Worm (Caenorhabditis elegans) whole organism, L1 larva: ENCODE measurements around the gene dmsr-8.

Experiments used
- C16A3.4 ChIP-seq: fragments of 150-350 bp; optimal IDR thresholded peaks from 2 replicates; lab custom pipeline; 2014; ENCODE audit warnings: missing biosample characterization, missing genetic modification characterization
- Y116A8C.19 ChIP-seq: sonication (generic microtip); optimal IDR thresholded peaks from 2 replicates; lab custom pipeline; 2016; ENCODE audit warnings: missing compliant biosample characterization, missing genetic modification characterization, borderline replicate concordance
- alr-1 ChIP-seq: fragments of 200-800 bp; sonication (Bioruptor generic); optimal IDR thresholded peaks from 2 replicates; lab custom pipeline; 2018; ENCODE audit warnings: borderline replicate concordance, mild to moderate bottlenecking, missing genetic modification characterization, missing compliant biosample characterization
- ama-1 ChIP-seq: fragments of 150-350 bp; optimal IDR thresholded peaks from 2 replicates; lab custom pipeline; 2014
- blmp-1 ChIP-seq: fragments of 150-350 bp; optimal IDR thresholded peaks from 2 replicates; lab custom pipeline; 2014; ENCODE audit warnings: missing biosample characterization, missing genetic modification characterization
- ceh-8 ChIP-seq: fragments of 200-800 bp; sonication (Bioruptor generic); optimal IDR thresholded peaks from 2 replicates; lab custom pipeline; 2018; ENCODE audit warnings: mild to moderate bottlenecking, missing genetic modification characterization, moderate library complexity, missing compliant biosample characterization
- ceh-82 ChIP-seq, 3 experiments: fragments of 150-350 bp in 1 of 3; sonication (generic microtip) in 2 of 3; optimal IDR thresholded peaks; 2 replicates each; lab custom pipeline; 2014 to 2017; ENCODE audit warnings: missing biosample characterization in 3 of 3, missing genetic modification characterization in 3 of 3
- ceh-88 ChIP-seq: fragments of 200-800 bp; sonication (Bioruptor generic); IDR thresholded peaks from 2 replicates; pipeline ENCODE4 v1.3.6; 2022; ENCODE audit warnings: missing genetic modification characterization, missing compliant biosample characterization
- dpl-1 ChIP-seq, 3 experiments: fragments of 150-350 bp in 2 of 3; sonication (generic microtip) in 1 of 3; optimal IDR thresholded peaks; 2 replicates each; lab custom pipeline; 2014 to 2017; ENCODE audit warnings: missing biosample characterization in 3 of 3, missing genetic modification characterization in 3 of 3, missing genetic modification reagents in 3 of 3
- dsc-1 ChIP-seq: sonication (generic microtip); optimal IDR thresholded peaks from 2 replicates; lab custom pipeline; 2016; ENCODE audit warnings: mild to moderate bottlenecking, missing genetic modification characterization, missing compliant biosample characterization
- efl-1 ChIP-seq, 4 experiments: fragments of 150-350 bp; optimal IDR thresholded peaks in 3 of 4; peaks in 1 of 4; 1 replicate in 1 of 4; 2 replicates in 3 of 4; lab custom pipeline; 2014; ENCODE audit warnings: missing biosample characterization in 2 of 4, missing genetic modification characterization in 2 of 4, missing genetic modification reagents in 2 of 4
- efl-3 ChIP-seq: fragments of 200-800 bp; sonication (Bioruptor generic); optimal IDR thresholded peaks from 2 replicates; lab custom pipeline; 2018; ENCODE audit warnings: mild to moderate bottlenecking, missing genetic modification characterization, missing compliant biosample characterization
- egl-13 ChIP-seq: sonication (generic microtip); optimal IDR thresholded peaks from 2 replicates; lab custom pipeline; 2016; ENCODE audit warnings: missing genotype, missing genetic modification reagents, missing genetic modification characterization, missing compliant biosample characterization
- elt-2 ChIP-seq: sonication (generic microtip); optimal IDR thresholded peaks from 2 replicates; lab custom pipeline; 2016; ENCODE audit warnings: missing genetic modification characterization, mild to moderate bottlenecking, inconsistent platforms, missing compliant biosample characterization, missing genetic modification reagents
- elt-3 ChIP-seq, 6 experiments: fragments of 150-350 bp in 1 of 6; sonication (generic microtip); optimal IDR thresholded peaks; 2 replicates each; lab custom pipeline; 2017 to 2018; ENCODE audit warnings: missing biosample characterization in 6 of 6, missing genetic modification characterization in 6 of 6, inconsistent platforms in 1 of 6
- fkh-10 ChIP-seq: sonication (generic microtip); optimal IDR thresholded peaks from 2 replicates; lab custom pipeline; 2017; ENCODE audit warnings: missing biosample characterization, missing genetic modification reagents, missing genetic modification characterization
- fkh-4 ChIP-seq: sonication (generic microtip); optimal IDR thresholded peaks from 2 replicates; lab custom pipeline; 2016; ENCODE audit warnings: missing compliant biosample characterization, missing genetic modification characterization, borderline replicate concordance
- fkh-8 ChIP-seq: sonication (generic microtip); optimal IDR thresholded peaks from 2 replicates; lab custom pipeline; 2016; ENCODE audit warnings: mild to moderate bottlenecking, missing genetic modification characterization, missing compliant biosample characterization
- fos-1 ChIP-seq: fragments of 150-350 bp; optimal IDR thresholded peaks from 2 replicates; lab custom pipeline; 2014; ENCODE audit warnings: missing biosample characterization, missing genetic modification characterization
- grh-1 ChIP-seq: fragments of 200-800 bp; sonication (Bioruptor generic); IDR thresholded peaks from 2 replicates; pipeline ENCODE4 v1.3.6; 2022; ENCODE audit warnings: missing genetic modification reagents, missing genetic modification characterization, missing compliant biosample characterization
- hlh-17 ChIP-seq: fragments of 200-800 bp; sonication (Bioruptor generic); optimal IDR thresholded peaks from 2 replicates; lab custom pipeline; 2018; ENCODE audit warnings: missing genetic modification characterization, mild to moderate bottlenecking, missing compliant biosample characterization, moderate library complexity, borderline replicate concordance
- irx-1 ChIP-seq: sonication (generic microtip); optimal IDR thresholded peaks from 2 replicates; lab custom pipeline; 2016; ENCODE audit warnings: missing genetic modification characterization, missing compliant biosample characterization
- isw-1 ChIP-seq: fragments of 200-800 bp; sonication (Bioruptor generic); IDR thresholded peaks from 2 replicates; pipeline ENCODE4 v1.3.6; 2022; ENCODE audit warnings: missing genetic modification characterization, missing compliant biosample characterization
- lin-35 ChIP-seq, 2 experiments: fragments of 150-350 bp; optimal IDR thresholded peaks; 2 replicates each; lab custom pipeline; 2014; ENCODE audit warnings: missing biosample characterization in 2 of 2, missing genetic modification characterization in 2 of 2, missing genetic modification reagents in 2 of 2
- lin-39 ChIP-seq: fragments of 150-350 bp; optimal IDR thresholded peaks from 2 replicates; lab custom pipeline; 2014; ENCODE audit warnings: missing biosample characterization, missing genetic modification reagents, missing genetic modification characterization
- lir-3 ChIP-seq: sonication (generic microtip); optimal IDR thresholded peaks from 2 replicates; lab custom pipeline; 2016; ENCODE audit warnings: mild to moderate bottlenecking, missing genetic modification characterization, moderate library complexity, missing compliant biosample characterization; ENCODE audit not compliant: poor library complexity
- mab-9 ChIP-seq: fragments of 200-800 bp; sonication (Bioruptor generic); IDR thresholded peaks from 2 replicates; pipeline ENCODE4 v1.3.6; 2022; ENCODE audit warnings: missing genetic modification reagents, missing genetic modification characterization, missing compliant biosample characterization
- mdl-1 ChIP-seq, 2 experiments: fragments of 150-350 bp; optimal IDR thresholded peaks; 2 replicates each; lab custom pipeline; 2014 to 2017; ENCODE audit warnings: missing biosample characterization in 2 of 2, missing genetic modification characterization in 2 of 2, inconsistent platforms in 1 of 2
- mep-1 ChIP-seq: fragments of 150-350 bp; optimal IDR thresholded peaks from 2 replicates; lab custom pipeline; 2014; ENCODE audit warnings: missing biosample characterization, missing genetic modification characterization
- nhr-11 ChIP-seq: fragments of 150-350 bp; optimal IDR thresholded peaks from 2 replicates; lab custom pipeline; 2014; ENCODE audit warnings: missing biosample characterization, missing genetic modification characterization
- nhr-19 ChIP-seq: fragments of 200-800 bp; sonication (Bioruptor generic); conservative IDR thresholded peaks from 2 replicates; pipeline ENCODE4 v1.3.6; 2022; ENCODE audit warnings: missing genetic modification characterization, missing compliant biosample characterization
- nhr-20 ChIP-seq: sonication (generic microtip); optimal IDR thresholded peaks from 2 replicates; lab custom pipeline; 2016; ENCODE audit warnings: mild to moderate bottlenecking, missing genetic modification characterization, missing compliant biosample characterization
- nhr-237 ChIP-seq: fragments of 150-350 bp; optimal IDR thresholded peaks from 2 replicates; lab custom pipeline; 2014; ENCODE audit warnings: missing biosample characterization, missing genetic modification characterization
- nhr-28 ChIP-seq: fragments of 150-350 bp; optimal IDR thresholded peaks from 2 replicates; lab custom pipeline; 2014; ENCODE audit warnings: missing biosample characterization, missing genetic modification characterization
- nhr-77 ChIP-seq: fragments of 150-350 bp; optimal IDR thresholded peaks from 2 replicates; lab custom pipeline; 2014; ENCODE audit warnings: missing biosample characterization, missing genetic modification characterization
- nhr-85 ChIP-seq: sonication (generic microtip); peaks from one replicate; lab custom pipeline; 2016; ENCODE audit warnings: missing genetic modification characterization, inconsistent platforms, missing compliant biosample characterization
- nhr-90 ChIP-seq: sonication (generic microtip); optimal IDR thresholded peaks from 2 replicates; lab custom pipeline; 2016; ENCODE audit warnings: mild to moderate bottlenecking, missing genetic modification characterization, missing compliant biosample characterization; ENCODE audit not compliant: poor library complexity
- pag-3 ChIP-seq: sonication (generic microtip); optimal IDR thresholded peaks from 2 replicates; lab custom pipeline; 2017; ENCODE audit warnings: missing genetic modification characterization, mild to moderate bottlenecking, missing compliant biosample characterization, antibody characterized with exemption, borderline replicate concordance; ENCODE audit not compliant: insufficient read depth
- pqm-1 ChIP-seq: sonication (generic microtip); optimal IDR thresholded peaks from 3 replicates; lab custom pipeline; 2017; ENCODE audit warnings: missing biosample characterization, missing genetic modification characterization
- rnt-1 ChIP-seq: sonication (generic microtip); optimal IDR thresholded peaks from 2 replicates; lab custom pipeline; 2016; ENCODE audit warnings: mild to moderate bottlenecking, missing genetic modification characterization, moderate library complexity, missing compliant biosample characterization
- skn-1 ChIP-seq: fragments of 150-350 bp; optimal IDR thresholded peaks from 2 replicates; lab custom pipeline; 2014; ENCODE audit warnings: missing biosample characterization, missing genetic modification characterization
- snpc-4 ChIP-seq: fragments of 150-350 bp; optimal IDR thresholded peaks from 2 replicates; lab custom pipeline; 2014; ENCODE audit warnings: missing biosample characterization, missing genetic modification characterization
- sox-4 ChIP-seq: sonication (generic microtip); optimal IDR thresholded peaks from 2 replicates; lab custom pipeline; 2016; ENCODE audit warnings: missing genetic modification characterization, missing compliant biosample characterization
- sptf-1 ChIP-seq: fragments of 150-350 bp; optimal IDR thresholded peaks from 2 replicates; lab custom pipeline; 2014; ENCODE audit warnings: missing biosample characterization, missing genetic modification characterization
- sup-37 ChIP-seq: fragments of 200-800 bp; sonication (Bioruptor generic); optimal IDR thresholded peaks from 2 replicates; lab custom pipeline; 2018; ENCODE audit warnings: mild to moderate bottlenecking, missing genetic modification characterization, missing compliant biosample characterization
- tbx-2 ChIP-seq: sonication (generic microtip); optimal IDR thresholded peaks from 2 replicates; lab custom pipeline; 2016; ENCODE audit warnings: missing genetic modification characterization, missing compliant biosample characterization
- unc-130 ChIP-seq: fragments of 150-350 bp; optimal IDR thresholded peaks from 2 replicates; lab custom pipeline; 2017; ENCODE audit warnings: missing biosample characterization, missing genetic modification characterization, inconsistent platforms
- unc-62 ChIP-seq: fragments of 150-350 bp; optimal IDR thresholded peaks from 2 replicates; lab custom pipeline; 2014; ENCODE audit warnings: missing biosample characterization, missing genetic modification reagents, missing genetic modification characterization
- unc-86 ChIP-seq: sonication (generic microtip); optimal IDR thresholded peaks from 2 replicates; lab custom pipeline; 2016; ENCODE audit warnings: missing genetic modification characterization, missing compliant biosample characterization
- unc-98 ChIP-seq: fragments of 200-800 bp; sonication (Bioruptor generic); IDR thresholded peaks from 2 replicates; pipeline ENCODE4 v1.3.6; 2022; ENCODE audit warnings: missing genetic modification characterization, missing compliant biosample characterization
- vab-15 ChIP-seq: sonication (generic microtip); optimal IDR thresholded peaks from 2 replicates; lab custom pipeline; 2017; ENCODE audit warnings: missing genotype, mild to moderate bottlenecking, missing genetic modification characterization, missing compliant biosample characterization
- xbp-1 ChIP-seq: sonication (generic microtip); optimal IDR thresholded peaks from 2 replicates; lab custom pipeline; 2016; ENCODE audit warnings: missing genetic modification characterization, missing compliant biosample characterization

Gene dmsr-8

ce11 chrV:10536808-10537207, 22.6 kb upstream of the dmsr-8 start (continued):
- TF ChIP-seq nhr-19 (GFP tag; lab: Robert Waterston, UW) (peak; percentile 94), egl-13 (tag; lab: Kevin White, UChicago) (peak; percentile 78), mab-9 (GFP tag; lab: Robert Waterston, UW) (peak; percentile 83), Y116A8C.19 (tag; lab: Kevin White, UChicago) (no peak), efl-3 (GFP tag; lab: Kevin White, UChicago) (no peak), vab-15 (tag; lab: Kevin White, UChicago) (peak; percentile 42), skn-1 (tag; lab: Kevin White, UChicago) (peak; percentile 85), efl-1 (optimal IDR thresholded peaks at IDR 0.05; lab: Kevin White, UChicago) (peak; percentile 82 to 98), efl-1 (GFP tag; optimal IDR thresholded peaks at IDR 0.05 in 1 of 2; lab: Kevin White, UChicago) (peak; percentile 96 to 100), hlh-17 (GFP tag; lab: Kevin White, UChicago) (no peak), C16A3.4 (tag; lab: Kevin White, UChicago) (peak; percentile 96), unc-86 (tag; lab: Kevin White, UChicago) (peak; percentile 89), nhr-20 (peak; percentile 95), sptf-1 (tag; lab: Kevin White, UChicago) (no peak), mep-1 (tag; lab: Kevin White, UChicago) (peak; percentile 99), ceh-8 (GFP tag; lab: Kevin White, UChicago) (peak; percentile 82), nhr-237 (tag; lab: Kevin White, UChicago) (peak; percentile 76), nhr-77 (peak; percentile 90), nhr-11 (tag; lab: Kevin White, UChicago) (peak; percentile 74), fos-1 (tag; lab: Kevin White, UChicago) (peak; percentile 92), lin-35 (GFP tag; optimal IDR thresholded peaks at IDR 0.05; lab: Kevin White, UChicago) (peak; percentile 97 to 98), nhr-85 (peak; percentile 97), dpl-1 (GFP tag; optimal IDR thresholded peaks at IDR 0.05; lab: Kevin White, UChicago) (peak; percentile 96 to 97 (median 97)), ceh-82 (tag; optimal IDR thresholded peaks at IDR 0.05; lab: Kevin White, UChicago) (peak; percentile 82 to 93 (median 86)), dsc-1 (tag; lab: Kevin White, UChicago) (peak; percentile 92), sox-4 (tag; lab: Kevin White, UChicago) (peak; percentile 79), xbp-1 (tag; lab: Kevin White, UChicago) (peak; percentile 94), unc-130 (peak; percentile 84), sup-37 (peak; percentile 77), nhr-90 (tag; lab: Kevin White, UChicago) (peak; percentile 93), lir-3 (tag; lab: Kevin White, UChicago) (peak; percentile 86), fkh-4 (tag; lab: Kevin White, UChicago) (peak; percentile 71), isw-1 (GFP tag; lab: Robert Waterston, UW) (peak; percentile 88), mdl-1 (tag; optimal IDR thresholded peaks at IDR 0.05; lab: Kevin White, UChicago) (peak; percentile 34 to 94), elt-2 (tag; lab: Kevin White, UChicago) (peak; percentile 62), unc-62 (GFP tag; lab: Kevin White, UChicago) (no peak), lin-39 (tag; lab: Kevin White, UChicago) (peak; percentile 81), alr-1 (tag; lab: Kevin White, UChicago) (no peak), snpc-4 (tag; lab: Kevin White, UChicago) (peak; percentile 88), grh-1 (peak; percentile 92), blmp-1 (tag; lab: Kevin White, UChicago) (peak; percentile 92), nhr-28 (tag; lab: Kevin White, UChicago) (no peak), pag-3 (tag; lab: Kevin White, UChicago) (no peak), elt-3 (tag; optimal IDR thresholded peaks at IDR 0.05; lab: Kevin White, UChicago) (peak in 3 of 6 experiments; percentile 78 to 84 (median 78)), unc-98 (GFP tag; lab: Robert Waterston, UW) (no peak), rnt-1 (tag; lab: Kevin White, UChicago) (peak; percentile 96), fkh-10 (peak; percentile 84), pqm-1 (tag; lab: Kevin White, UChicago) (no peak), ceh-88 (GFP tag; lab: Robert Waterston, UW) (peak; percentile 84), fkh-8 (peak; percentile 91), irx-1 (peak; percentile 89), ama-1 (peak; percentile 84), tbx-2 (tag; lab: Kevin White, UChicago) (peak; percentile 95)
